Worm (Caenorhabditis elegans) whole organism, L1 larva: ENCODE results near the gene fkh-2.

Source experiments
- C16A3.4 ChIP-seq: fragments of 150-350 bp; optimal IDR thresholded peaks from 2 replicates; lab custom pipeline; 2014; ENCODE audit warnings: missing biosample characterization, missing genetic modification characterization
- F16B12.6 ChIP-seq: fragments of 150-350 bp; optimal IDR thresholded peaks from 2 replicates; lab custom pipeline; 2014; ENCODE audit warnings: missing biosample characterization, missing genetic modification characterization
- aly-2 ChIP-seq: fragments of 150-350 bp; optimal IDR thresholded peaks from 2 replicates; lab custom pipeline; 2014; ENCODE audit warnings: missing biosample characterization, missing genetic modification characterization
- blmp-1 ChIP-seq: fragments of 150-350 bp; optimal IDR thresholded peaks from 2 replicates; lab custom pipeline; 2014; ENCODE audit warnings: missing biosample characterization, missing genetic modification characterization
- ceh-63 ChIP-seq: fragments of 200-800 bp; sonication (Bioruptor generic); optimal IDR thresholded peaks from 2 replicates; lab custom pipeline; 2018; ENCODE audit warnings: mild to moderate bottlenecking, missing genetic modification characterization, missing compliant biosample characterization
- ceh-8 ChIP-seq: fragments of 200-800 bp; sonication (Bioruptor generic); optimal IDR thresholded peaks from 2 replicates; lab custom pipeline; 2018; ENCODE audit warnings: mild to moderate bottlenecking, missing genetic modification characterization, moderate library complexity, missing compliant biosample characterization
- dpl-1 ChIP-seq, 3 experiments: fragments of 150-350 bp in 2 of 3; sonication (generic microtip) in 1 of 3; optimal IDR thresholded peaks; 2 replicates each; lab custom pipeline; 2014 to 2017; ENCODE audit warnings: missing biosample characterization in 3 of 3, missing genetic modification characterization in 3 of 3, missing genetic modification reagents in 3 of 3
- dsc-1 ChIP-seq: sonication (generic microtip); optimal IDR thresholded peaks from 2 replicates; lab custom pipeline; 2016; ENCODE audit warnings: mild to moderate bottlenecking, missing genetic modification characterization, missing compliant biosample characterization
- efl-1 ChIP-seq, 4 experiments: fragments of 150-350 bp; optimal IDR thresholded peaks in 3 of 4; peaks in 1 of 4; 1 replicate in 1 of 4; 2 replicates in 3 of 4; lab custom pipeline; 2014; ENCODE audit warnings: missing biosample characterization in 2 of 4, missing genetic modification characterization in 2 of 4, missing genetic modification reagents in 2 of 4
- efl-3 ChIP-seq: fragments of 200-800 bp; sonication (Bioruptor generic); optimal IDR thresholded peaks from 2 replicates; lab custom pipeline; 2018; ENCODE audit warnings: mild to moderate bottlenecking, missing genetic modification characterization, missing compliant biosample characterization
- egl-13 ChIP-seq: sonication (generic microtip); optimal IDR thresholded peaks from 2 replicates; lab custom pipeline; 2016; ENCODE audit warnings: missing genotype, missing genetic modification reagents, missing genetic modification characterization, missing compliant biosample characterization
- fkh-4 ChIP-seq: sonication (generic microtip); optimal IDR thresholded peaks from 2 replicates; lab custom pipeline; 2016; ENCODE audit warnings: missing compliant biosample characterization, missing genetic modification characterization, borderline replicate concordance
- fos-1 ChIP-seq: fragments of 150-350 bp; optimal IDR thresholded peaks from 2 replicates; lab custom pipeline; 2014; ENCODE audit warnings: missing biosample characterization, missing genetic modification characterization
- grh-1 ChIP-seq: fragments of 200-800 bp; sonication (Bioruptor generic); IDR thresholded peaks from 2 replicates; pipeline ENCODE4 v1.3.6; 2022; ENCODE audit warnings: missing genetic modification reagents, missing genetic modification characterization, missing compliant biosample characterization
- hlh-4 ChIP-seq: sonication (generic microtip); optimal IDR thresholded peaks from 2 replicates; lab custom pipeline; 2016; ENCODE audit warnings: mild to moderate bottlenecking, missing genetic modification characterization, missing compliant biosample characterization
- hpl-2 ChIP-seq: fragments of 150-350 bp; optimal IDR thresholded peaks from 2 replicates; lab custom pipeline; 2014; ENCODE audit warnings: missing biosample characterization, missing genetic modification reagents, missing genetic modification characterization
- lin-14 ChIP-seq: fragments of 200-800 bp; sonication (Bioruptor generic); optimal IDR thresholded peaks from 2 replicates; lab custom pipeline; 2018; ENCODE audit warnings: mild to moderate bottlenecking, missing genetic modification characterization, moderate library complexity, missing compliant biosample characterization
- lin-35 ChIP-seq, 2 experiments: fragments of 150-350 bp; optimal IDR thresholded peaks; 2 replicates each; lab custom pipeline; 2014; ENCODE audit warnings: missing biosample characterization in 2 of 2, missing genetic modification characterization in 2 of 2, missing genetic modification reagents in 2 of 2
- lsy-2 ChIP-seq, 2 experiments: fragments of 150-350 bp; optimal IDR thresholded peaks; 2 replicates each; lab custom pipeline; 2014; ENCODE audit warnings: missing biosample characterization in 2 of 2, missing genetic modification characterization in 2 of 2
- mdl-1 ChIP-seq, 2 experiments: fragments of 150-350 bp; optimal IDR thresholded peaks; 2 replicates each; lab custom pipeline; 2014 to 2017; ENCODE audit warnings: missing biosample characterization in 2 of 2, missing genetic modification characterization in 2 of 2, inconsistent platforms in 1 of 2
- mef-2 ChIP-seq: fragments of 150-350 bp; optimal IDR thresholded peaks from 2 replicates; lab custom pipeline; 2014; ENCODE audit warnings: missing biosample characterization, missing genetic modification characterization
- mep-1 ChIP-seq: fragments of 150-350 bp; optimal IDR thresholded peaks from 2 replicates; lab custom pipeline; 2014; ENCODE audit warnings: missing biosample characterization, missing genetic modification characterization
- nhr-11 ChIP-seq: fragments of 150-350 bp; optimal IDR thresholded peaks from 2 replicates; lab custom pipeline; 2014; ENCODE audit warnings: missing biosample characterization, missing genetic modification characterization
- nhr-20 ChIP-seq: sonication (generic microtip); optimal IDR thresholded peaks from 2 replicates; lab custom pipeline; 2016; ENCODE audit warnings: mild to moderate bottlenecking, missing genetic modification characterization, missing compliant biosample characterization
- nhr-47 ChIP-seq: sonication (generic microtip); optimal IDR thresholded peaks from 2 replicates; lab custom pipeline; 2016; ENCODE audit warnings: mild to moderate bottlenecking, missing genetic modification characterization, moderate library complexity, missing compliant biosample characterization
- nhr-71 ChIP-seq: sonication (generic microtip); optimal IDR thresholded peaks from 2 replicates; lab custom pipeline; 2016; ENCODE audit warnings: mild to moderate bottlenecking, missing genetic modification characterization, moderate library complexity, missing compliant biosample characterization
- nhr-76 ChIP-seq: sonication (generic microtip); optimal IDR thresholded peaks from 2 replicates; lab custom pipeline; 2017; ENCODE audit warnings: missing biosample characterization, missing genetic modification characterization
- nhr-77 ChIP-seq: fragments of 150-350 bp; optimal IDR thresholded peaks from 2 replicates; lab custom pipeline; 2014; ENCODE audit warnings: missing biosample characterization, missing genetic modification characterization
- nhr-85 ChIP-seq: sonication (generic microtip); peaks from one replicate; lab custom pipeline; 2016; ENCODE audit warnings: missing genetic modification characterization, inconsistent platforms, missing compliant biosample characterization
- nhr-90 ChIP-seq: sonication (generic microtip); optimal IDR thresholded peaks from 2 replicates; lab custom pipeline; 2016; ENCODE audit warnings: mild to moderate bottlenecking, missing genetic modification characterization, missing compliant biosample characterization; ENCODE audit not compliant: poor library complexity
- pax-3 ChIP-seq: fragments of 200-800 bp; sonication (Bioruptor generic); optimal IDR thresholded peaks from 2 replicates; lab custom pipeline; 2018; ENCODE audit warnings: mild to moderate bottlenecking, missing genetic modification characterization, moderate library complexity, missing compliant biosample characterization
- rnt-1 ChIP-seq: sonication (generic microtip); optimal IDR thresholded peaks from 2 replicates; lab custom pipeline; 2016; ENCODE audit warnings: mild to moderate bottlenecking, missing genetic modification characterization, moderate library complexity, missing compliant biosample characterization
- snpc-4 ChIP-seq: fragments of 150-350 bp; optimal IDR thresholded peaks from 2 replicates; lab custom pipeline; 2014; ENCODE audit warnings: missing biosample characterization, missing genetic modification characterization
- snu-23 ChIP-seq: sonication (generic microtip); optimal IDR thresholded peaks from 2 replicates; lab custom pipeline; 2016; ENCODE audit warnings: missing genetic modification characterization, missing compliant biosample characterization
- sup-37 ChIP-seq: fragments of 200-800 bp; sonication (Bioruptor generic); optimal IDR thresholded peaks from 2 replicates; lab custom pipeline; 2018; ENCODE audit warnings: mild to moderate bottlenecking, missing genetic modification characterization, missing compliant biosample characterization
- swsn-7 ChIP-seq: sonication (generic microtip); optimal IDR thresholded peaks from 2 replicates; lab custom pipeline; 2016; ENCODE audit warnings: missing genetic modification characterization, missing compliant biosample characterization
- tlp-1 ChIP-seq: fragments of 150-350 bp; optimal IDR thresholded peaks from 2 replicates; lab custom pipeline; 2014; ENCODE audit warnings: missing biosample characterization, missing genetic modification characterization
- unc-130 ChIP-seq: fragments of 150-350 bp; optimal IDR thresholded peaks from 2 replicates; lab custom pipeline; 2017; ENCODE audit warnings: missing biosample characterization, missing genetic modification characterization, inconsistent platforms
- unc-30 ChIP-seq: sonication (generic microtip); optimal IDR thresholded peaks from 2 replicates; lab custom pipeline; 2017; ENCODE audit warnings: missing biosample characterization, missing genetic modification characterization
- xbp-1 ChIP-seq: sonication (generic microtip); optimal IDR thresholded peaks from 2 replicates; lab custom pipeline; 2016; ENCODE audit warnings: missing genetic modification characterization, missing compliant biosample characterization
- ztf-11 ChIP-seq, 2 experiments: sonication (generic microtip); optimal IDR thresholded peaks; 2 replicates each; lab custom pipeline; 2016 to 2017; ENCODE audit warnings: missing genetic modification characterization in 2 of 2, missing biosample characterization in 1 of 2, missing compliant biosample characterization in 1 of 2

fkh-2 gene

DNA sequence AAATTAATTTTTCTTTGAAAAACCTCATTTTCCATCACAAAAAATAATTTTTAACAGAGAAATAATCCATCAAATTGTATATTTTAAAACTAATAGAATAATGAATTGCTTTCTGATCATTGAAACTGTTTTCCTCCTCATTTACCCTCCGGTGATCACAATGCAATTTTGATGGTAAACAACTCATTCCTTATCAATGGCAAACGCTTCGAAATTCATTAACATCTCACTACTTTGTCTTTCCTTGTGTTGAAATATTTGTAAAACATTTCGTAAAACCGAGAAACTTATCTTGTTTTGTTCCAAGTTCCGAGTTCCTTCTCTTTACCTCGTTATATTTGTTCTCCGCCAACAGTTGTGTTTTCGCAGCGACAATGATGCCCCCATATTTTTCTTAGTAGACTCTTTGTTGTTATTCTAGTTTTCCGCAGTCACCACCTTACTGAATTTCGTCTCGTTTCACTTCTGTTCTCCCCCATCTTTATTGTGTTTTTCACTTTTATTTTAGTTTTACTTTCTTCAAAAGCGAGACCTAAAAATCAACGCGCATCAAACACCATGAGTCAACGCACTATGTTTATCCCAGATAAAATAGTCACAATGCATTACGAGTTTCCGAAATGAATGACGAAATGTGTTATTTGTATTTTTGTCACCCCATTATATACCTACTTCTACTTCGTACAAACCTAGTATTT is 43.1 kb upstream of the fkh-2 start:
- TF ChIP-seq ceh-8 (GFP tag; lab: Kevin White, UChicago), result no peak
- peak; percentile 84 for TF ChIP-seq nhr-85 (tag; lab: Kevin White, UChicago)
- peak in 1 of 2 experiments; percentile 11 for TF ChIP-seq lin-35 (GFP tag; optimal IDR thresholded peaks at IDR 0.05; lab: Kevin White, UChicago)
- TF ChIP-seq hpl-2 (GFP tag; lab: Kevin White, UChicago), result no peak
- peak; percentile 17 for TF ChIP-seq lin-14 (GFP tag; lab: Kevin White, UChicago)
- TF ChIP-seq pax-3 (tag; lab: Kevin White, UChicago), result no peak
- TF ChIP-seq blmp-1, result peak; percentile 81

DNA sequence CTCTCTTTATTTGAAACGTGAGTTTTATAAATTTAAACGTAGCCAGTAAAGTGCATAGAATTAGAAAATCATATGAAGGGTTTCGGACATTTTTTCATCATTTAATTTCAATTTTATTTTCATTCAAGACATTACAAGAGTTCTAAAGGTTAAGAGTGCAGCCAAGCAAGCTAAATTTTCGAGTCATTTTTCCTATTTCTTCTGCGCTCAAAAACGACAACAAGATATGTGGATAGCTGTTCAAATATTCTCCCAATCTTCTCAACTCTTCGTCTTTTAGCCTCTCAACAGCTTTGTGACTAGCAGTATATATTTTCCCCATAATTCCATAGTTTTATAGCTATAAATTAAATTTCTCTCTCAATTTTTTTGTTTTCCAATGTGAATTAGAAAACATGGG is 41.5 kb upstream of the fkh-2 start:
- TF ChIP-seq egl-13 (tag; lab: Kevin White, UChicago) (no peak), nhr-20 (tag; lab: Kevin White, UChicago) (no peak), ztf-11 (tag; optimal IDR thresholded peaks at IDR 0.05; lab: Kevin White, UChicago) (no peak)

DNA sequence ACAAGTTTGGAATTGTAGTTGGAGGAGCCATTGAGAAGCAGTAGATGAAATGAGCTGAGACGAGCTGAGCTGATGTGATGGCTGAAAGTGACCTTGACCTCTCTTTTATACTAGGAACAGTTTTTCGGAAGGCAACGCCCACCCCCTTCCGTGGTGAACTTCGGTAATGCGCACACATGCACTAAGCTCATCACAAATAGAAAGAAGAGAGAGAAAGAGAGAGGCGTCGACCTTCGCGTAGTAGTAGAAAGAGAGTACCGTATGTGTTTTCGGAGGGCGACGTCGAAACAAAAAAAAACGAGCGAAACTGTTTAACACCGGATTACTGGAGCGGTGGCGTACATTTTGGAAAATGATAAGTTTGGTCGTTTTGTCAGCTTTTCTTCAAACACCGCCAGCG is 38.9 kb upstream of the fkh-2 start, which contains the start of gene marg-1:
Gene marg-1, minus strand, starts transcription at position 101 of the 400 bp plus-strand sequence.
- TF ChIP-seq nhr-11 (tag; lab: Kevin White, UChicago), result no peak
- no peak for TF ChIP-seq blmp-1
- no peak for TF ChIP-seq ceh-63 (GFP tag; lab: Kevin White, UChicago)
- TF ChIP-seq lin-14 (GFP tag; lab: Kevin White, UChicago), result peak; percentile 3
- TF ChIP-seq pax-3 (tag; lab: Kevin White, UChicago), result no peak

DNA sequence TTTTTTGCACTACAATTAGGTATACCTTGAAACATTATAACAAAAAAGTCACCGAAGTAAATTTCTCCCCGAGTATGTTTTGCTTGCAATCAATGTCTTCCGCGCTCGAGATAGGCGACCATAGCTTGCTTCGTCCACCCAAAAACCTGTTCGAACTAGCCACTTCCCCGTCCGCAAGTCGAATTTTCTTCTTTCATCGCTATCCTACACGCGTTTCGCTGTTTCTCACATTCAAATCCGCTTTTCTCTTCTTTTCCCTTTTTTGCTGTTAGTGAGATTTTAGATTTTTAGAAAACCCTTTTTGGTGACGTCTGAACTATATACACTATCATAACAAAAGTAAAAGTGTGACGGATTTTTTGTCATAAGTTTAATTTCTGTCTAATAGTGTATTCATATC is 31.1 kb upstream of the fkh-2 start:
- TF ChIP-seq tlp-1 (tag; lab: Kevin White, UChicago), result no peak
- TF ChIP-seq ceh-8 (GFP tag; lab: Kevin White, UChicago), result no peak
- TF ChIP-seq fos-1, result no peak
- TF ChIP-seq efl-3 (GFP tag; lab: Kevin White, UChicago), result no peak
- TF ChIP-seq lin-14 (GFP tag; lab: Kevin White, UChicago), result peak; percentile 18
- no peak for TF ChIP-seq efl-1 (optimal IDR thresholded peaks at IDR 0.05; lab: Kevin White, UChicago)
- TF ChIP-seq efl-1 (GFP tag; optimal IDR thresholded peaks at IDR 0.05 in 1 of 2; lab: Kevin White, UChicago), result peak in 1 of 2 experiments; percentile 83
- TF ChIP-seq lsy-2 (tag; optimal IDR thresholded peaks at IDR 0.05; lab: Kevin White, UChicago), result no peak
- no peak for TF ChIP-seq grh-1
- no peak for TF ChIP-seq nhr-77 (tag; lab: Kevin White, UChicago)
- no peak for TF ChIP-seq mep-1
- peak; percentile 95 for TF ChIP-seq blmp-1
- TF ChIP-seq nhr-76 (tag; lab: Kevin White, UChicago), result no peak
- TF ChIP-seq mef-2 (tag; lab: Kevin White, UChicago), result no peak
- no peak for TF ChIP-seq hlh-4 (tag; lab: Kevin White, UChicago)

DNA sequence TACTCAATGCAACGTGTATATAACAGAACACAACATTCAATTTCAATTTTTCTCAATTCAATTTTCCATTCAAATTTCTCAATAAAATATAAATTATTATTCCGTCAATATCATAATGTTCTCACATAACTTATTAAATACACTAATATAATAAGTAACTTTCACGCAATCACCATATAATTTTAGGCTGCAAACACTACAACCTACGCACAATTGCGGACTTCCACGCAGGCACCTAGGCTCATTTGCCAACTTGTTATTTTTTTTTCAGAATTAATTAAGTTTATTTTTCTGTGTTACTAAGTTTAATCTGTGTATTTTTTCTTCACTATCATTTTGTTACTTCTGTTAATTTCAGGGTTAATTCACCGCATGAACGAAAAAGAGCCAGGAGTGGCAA is 30.3 kb upstream of the fkh-2 start, which contains the start of gene F47B7.2:
Gene F47B7.2, plus strand, starts transcription at position 358 of the 400 bp plus-strand sequence.
- peak; percentile 87 for TF ChIP-seq F16B12.6 (tag; lab: Kevin White, UChicago)
- TF ChIP-seq fkh-4 (tag; lab: Kevin White, UChicago), result no peak
- TF ChIP-seq unc-130, result peak; percentile 7
- peak; percentile 42 to 52 for TF ChIP-seq lsy-2 (tag; optimal IDR thresholded peaks at IDR 0.05; lab: Kevin White, UChicago)
- TF ChIP-seq blmp-1, result peak; percentile 52
- peak; percentile 57 for TF ChIP-seq snu-23 (GFP tag; lab: Kevin White, UChicago)
- peak; percentile 54 for TF ChIP-seq xbp-1 (tag; lab: Kevin White, UChicago)
- TF ChIP-seq nhr-20 (tag; lab: Kevin White, UChicago), result peak; percentile 31
- peak in 1 of 2 experiments; percentile 35 for TF ChIP-seq lin-35 (GFP tag; optimal IDR thresholded peaks at IDR 0.05; lab: Kevin White, UChicago)
- peak; percentile 69 for TF ChIP-seq mep-1
- TF ChIP-seq grh-1, result no peak
- TF ChIP-seq unc-30 (tag; lab: Kevin White, UChicago), result no peak
- peak; percentile 60 for TF ChIP-seq nhr-47
- peak; percentile 13 for TF ChIP-seq snpc-4
- TF ChIP-seq rnt-1, result peak; percentile 25
- TF ChIP-seq swsn-7 (tag; lab: Kevin White, UChicago), result peak; percentile 33
- no peak for TF ChIP-seq fos-1
- peak; percentile 39 for TF ChIP-seq dsc-1 (tag; lab: Kevin White, UChicago)
- TF ChIP-seq aly-2, result no peak
- TF ChIP-seq efl-1 (optimal IDR thresholded peaks at IDR 0.05; lab: Kevin White, UChicago), result peak in 1 of 2 experiments; percentile 6
- TF ChIP-seq efl-1 (GFP tag; optimal IDR thresholded peaks at IDR 0.05 in 1 of 2; lab: Kevin White, UChicago), result peak in 1 of 2 experiments; percentile 61
- TF ChIP-seq dpl-1 (GFP tag; optimal IDR thresholded peaks at IDR 0.05; lab: Kevin White, UChicago), result peak in 1 of 3 experiments; percentile 5
- TF ChIP-seq mdl-1 (tag; optimal IDR thresholded peaks at IDR 0.05; lab: Kevin White, UChicago), result no peak
- peak; percentile 25 for TF ChIP-seq C16A3.4 (tag; lab: Kevin White, UChicago)
- peak; percentile 58 for TF ChIP-seq lin-14 (GFP tag; lab: Kevin White, UChicago)
- TF ChIP-seq nhr-90 (tag; lab: Kevin White, UChicago), result peak; percentile 7
- peak; percentile 57 for TF ChIP-seq nhr-71 (tag; lab: Kevin White, UChicago)
- no peak for TF ChIP-seq sup-37 (GFP tag; lab: Kevin White, UChicago)
